Worm (Caenorhabditis elegans): Measurements from ENCODE around the gene Y56A3A.31.

The Y56A3A.31 gene

ce11 chrIII:11981539-11981938 lies 7.3 kb downstream of the Y56A3A.31 start (continued):
- TF ChIP-seq Y53F4B.3 (GFP tag; IDR thresholded peaks at IDR 0.05) (no peak), zim-3 (tag; optimal IDR thresholded peaks at IDR 0.05) (no peak), hmg-20 (GFP tag; IDR thresholded peaks at IDR 0.05) (no peak), sptf-2 (GFP tag; optimal IDR thresholded peaks at IDR 0.05) (no peak), attf-5 (GFP tag; optimal IDR thresholded peaks at IDR 0.05) (peak; percentile 79), nhr-90 (tag; optimal IDR thresholded peaks at IDR 0.05) (no peak), madf-10 (tag; optimal IDR thresholded peaks at IDR 0.05) (peak; percentile 9), Y56A3A.18 (GFP tag; IDR thresholded peaks at IDR 0.05) (no peak), T07F8.4 (tag; optimal IDR thresholded peaks at IDR 0.05) (no peak), dox-1 (GFP tag; IDR thresholded peaks at IDR 0.05) (peak; percentile 43), somi-1 (GFP tag; optimal IDR thresholded peaks at IDR 0.05) (peak; percentile 50), F55B11.4 (tag; optimal IDR thresholded peaks at IDR 0.05; ENCODE audit: borderline replicate concordance, insufficient read depth) (no peak), xnd-1 (tag; optimal IDR thresholded peaks at IDR 0.05) (no peak), tlf-1 (GFP tag; optimal IDR thresholded peaks at IDR 0.05) (no peak), atf-7 (tag; optimal IDR thresholded peaks at IDR 0.05) (no peak), snpc-1.1 (tag; optimal IDR thresholded peaks at IDR 0.05; ENCODE audit: insufficient read depth) (no peak), C06A6.2 (GFP tag; conservative IDR thresholded peaks at IDR 0.05) (no peak), ztf-28 (GFP tag; IDR thresholded peaks at IDR 0.05) (no peak), F10E7.11 (tag; optimal IDR thresholded peaks at IDR 0.05) (no peak), F57A8.1 (GFP tag; optimal IDR thresholded peaks at IDR 0.05) (no peak), attf-3 (GFP tag; conservative IDR thresholded peaks at IDR 0.05) (no peak), ZK185.1 (tag; optimal IDR thresholded peaks at IDR 0.05; ENCODE audit: poor library complexity, severe bottlenecking) (no peak), nhr-80 (tag; optimal IDR thresholded peaks at IDR 0.05) (peak; percentile 51), B0035.1 (tag; optimal IDR thresholded peaks at IDR 0.05) (no peak), sdz-38 (tag; optimal IDR thresholded peaks at IDR 0.05) (no peak), lsl-1 (GFP tag; optimal IDR thresholded peaks at IDR 0.05) (no peak), mcd-1 (GFP tag; IDR thresholded peaks at IDR 0.05) (0 out of 2 replicates have a peak, but pooled peaks have one; percentile 42), rec-8 (tag; optimal IDR thresholded peaks at IDR 0.05) (no peak), Y95B8A.8 (GFP tag; IDR thresholded peaks at IDR 0.05) (no peak), ceh-27 (GFP tag; optimal IDR thresholded peaks at IDR 0.05) (peak; percentile 2), let-607 (tag; optimal IDR thresholded peaks at IDR 0.05) (no peak), rcor-1 (GFP tag; IDR thresholded peaks at IDR 0.05) (no peak), lin-26 (GFP tag; IDR thresholded peaks at IDR 0.05) (no peak), Y67H2A.10 (GFP tag; conservative IDR thresholded peaks at IDR 0.05) (no peak), ztf-25 (GFP tag; IDR thresholded peaks at IDR 0.05) (no peak), egl-18 (GFP tag; IDR thresholded peaks at IDR 0.05) (no peak), F39B2.1 (GFP tag; IDR thresholded peaks at IDR 0.05) (no peak), hlh-26 (GFP tag; conservative IDR thresholded peaks at IDR 0.05) (no peak), zfh-2 (GFP tag; conservative IDR thresholded peaks at IDR 0.05) (peak; percentile 94), ekl-4 (GFP tag; IDR thresholded peaks at IDR 0.05) (0 out of 2 replicates have a peak, but pooled peaks have one; percentile 26), madf-6 (GFP tag; IDR thresholded peaks at IDR 0.05) (no peak), lin-40 (tag; optimal IDR thresholded peaks at IDR 0.05) (no peak), nfya-1 (tag; optimal IDR thresholded peaks at IDR 0.05; ENCODE audit: borderline replicate concordance, insufficient read depth) (no peak), nfyb-1 (GFP tag; IDR thresholded peaks at IDR 0.05) (peak; percentile 53; the same call in 1 of the 2 replicates), die-1 (tag; optimal IDR thresholded peaks at IDR 0.05) (no peak), rpc-1 (optimal IDR thresholded peaks at IDR 0.05) (no peak), rpc-1 (tag; optimal IDR thresholded peaks at IDR 0.05) (no peak), cebp-1 (GFP tag; IDR thresholded peaks at IDR 0.05) (no peak), cebp-1 (tag; optimal IDR thresholded peaks at IDR 0.05) (peak; percentile 43)
